Worm (Caenorhabditis elegans) whole organism, midembryonic: ENCODE measurements around the gene F43C11.8.
"Not testable (repeated sequence)": the region's sequence is repeated elsewhere in the genome, so short reads cannot be mapped to it uniquely, and the experiment has no call there.

ENCODE experiments used
- T22C8.4 ChIP-seq: fragments of 200-800 bp; sonication (Bioruptor generic); IDR thresholded peaks from 2 replicates; pipeline ENCODE4 v1.3.6; 2022; ENCODE audit warnings: missing genetic modification characterization, missing compliant biosample characterization
- cog-1 ChIP-seq: sonication (generic microtip); optimal IDR thresholded peaks from 2 replicates; lab custom pipeline; 2016; ENCODE audit warnings: missing genetic modification characterization, missing compliant biosample characterization
- flt-1 ChIP-seq: fragments of 200-800 bp; sonication (Bioruptor generic); IDR thresholded peaks from 2 replicates; pipeline ENCODE4 v1.3.6; 2022; ENCODE audit warnings: missing genetic modification characterization, missing compliant biosample characterization
- klf-2 ChIP-seq: fragments of 200-800 bp; sonication (Bioruptor generic); conservative IDR thresholded peaks from 2 replicates; pipeline ENCODE4 v1.3.6; 2022; ENCODE audit warnings: missing genetic modification reagents, missing genetic modification characterization, missing compliant biosample characterization
- med-1 ChIP-seq: sonication (generic microtip); optimal IDR thresholded peaks from 2 replicates; lab custom pipeline; 2017; ENCODE audit warnings: missing genetic modification characterization, mild to moderate bottlenecking, missing compliant biosample characterization, antibody characterized with exemption, missing genetic modification reagents; ENCODE audit not compliant: insufficient read depth
- ztf-23 ChIP-seq: fragments of 200-800 bp; sonication (Bioruptor generic); IDR thresholded peaks from 2 replicates; pipeline ENCODE4 v1.3.6; 2022; ENCODE audit warnings: missing genetic modification reagents, missing genetic modification characterization, missing compliant biosample characterization
- ztf-29 ChIP-seq: fragments of 200-800 bp; sonication (Bioruptor generic); IDR thresholded peaks from 2 replicates; pipeline ENCODE4 v1.3.6; 2022; ENCODE audit warnings: missing genetic modification reagents, missing genetic modification characterization, missing compliant biosample characterization

DNA sequence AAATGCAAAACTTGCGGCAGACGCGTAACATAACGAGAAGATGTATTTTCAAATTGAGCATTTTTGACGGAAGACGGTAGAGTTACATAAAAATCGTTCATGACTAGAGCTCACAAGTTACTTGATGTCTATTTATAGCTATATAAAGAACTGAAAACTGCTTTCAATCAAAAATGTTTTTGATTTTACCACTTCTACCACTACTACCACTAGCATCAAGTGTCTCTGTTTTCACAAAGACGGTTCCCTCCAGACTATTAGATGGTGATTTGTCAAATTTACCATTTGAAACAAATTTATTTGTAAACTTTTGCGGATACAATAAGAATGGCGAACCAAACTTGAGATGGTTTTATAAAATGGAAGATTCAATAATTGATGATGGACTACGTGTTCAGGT is 49.7 kb upstream of the F43C11.8 start, which contains the start of gene K09F6.9:
- not testable (repeated sequence) for TF ChIP-seq cog-1 (tag; lab: Kevin White, UChicago); flt-1 (GFP tag; lab: Robert Waterston, UW); T22C8.4 (GFP tag; lab: Robert Waterston, UW); med-1 (GFP tag; lab: Kevin White, UChicago); klf-2 (GFP tag; lab: Robert Waterston, UW); ztf-23 (GFP tag; lab: Robert Waterston, UW); ztf-29 (GFP tag; lab: Robert Waterston, UW)
